Worm (Caenorhabditis elegans) whole organism, L4 larva: ENCODE data around the gene Y15E3A.3.

Source experiments
- D1046.2 ChIP-seq: fragments of 200-800 bp; sonication (Bioruptor generic); IDR thresholded peaks from 2 replicates; pipeline ENCODE4 v1.3.6; 2022; ENCODE audit warnings: missing genetic modification characterization, missing compliant biosample characterization
- F26F4.8 ChIP-seq: fragments of 200-800 bp; sonication (Bioruptor generic); conservative IDR thresholded peaks from 2 replicates; pipeline ENCODE4 v1.3.6; 2022; ENCODE audit warnings: missing genetic modification characterization, missing compliant biosample characterization
- F44E2.7 ChIP-seq: fragments of 200-800 bp; sonication (Bioruptor generic); IDR thresholded peaks from 2 replicates; pipeline ENCODE4 v2.1.2; 2022; ENCODE audit warnings: missing genetic modification characterization, missing compliant biosample characterization
- T20F7.1 ChIP-seq: fragments of 200-800 bp; sonication (Bioruptor generic); optimal IDR thresholded peaks from 2 replicates; lab custom pipeline; 2018; ENCODE audit warnings: mild to moderate bottlenecking, missing genetic modification characterization, missing compliant biosample characterization
- T26A8.4 ChIP-seq: fragments of 200-800 bp; sonication (Bioruptor generic); IDR thresholded peaks from 2 replicates; pipeline ENCODE4 v1.3.6; 2022; ENCODE audit warnings: missing genetic modification characterization, missing compliant biosample characterization
- Y105C5A.15 ChIP-seq: fragments of 200-800 bp; sonication (Bioruptor generic); IDR thresholded peaks from 2 replicates; pipeline ENCODE4 v1.3.6; 2022; ENCODE audit warnings: missing genetic modification characterization, missing compliant biosample characterization
- Y48G9A.11 ChIP-seq: fragments of 200-800 bp; sonication (Bioruptor generic); IDR thresholded peaks from 2 replicates; pipeline ENCODE4 v1.3.6; 2022; ENCODE audit warnings: missing genetic modification reagents, missing genetic modification characterization, missing compliant biosample characterization
- ZK337.2 ChIP-seq: fragments of 200-800 bp; sonication (Bioruptor generic); IDR thresholded peaks from 2 replicates; pipeline ENCODE4 v1.3.6; 2022; ENCODE audit warnings: missing genetic modification reagents, missing genetic modification characterization, missing compliant biosample characterization
- aha-1 ChIP-seq: fragments of 150-350 bp; peaks from one replicate; lab custom pipeline; 2014; ENCODE audit warnings: missing biosample characterization, missing genetic modification characterization
- aly-2 ChIP-seq: sonication (generic microtip); optimal IDR thresholded peaks from 2 replicates; lab custom pipeline; 2018; ENCODE audit warnings: missing biosample characterization, missing genetic modification characterization
- ceh-20 ChIP-seq: fragments of 200-800 bp; sonication (Bioruptor generic); IDR thresholded peaks from 2 replicates; pipeline ENCODE4 v1.3.6; 2022; ENCODE audit warnings: missing genetic modification reagents, missing genetic modification characterization, missing compliant biosample characterization
- ceh-28 ChIP-seq: fragments of 150-350 bp; optimal IDR thresholded peaks from 2 replicates; lab custom pipeline; 2014; ENCODE audit warnings: missing biosample characterization, missing genetic modification reagents, missing genetic modification characterization
- ceh-44 ChIP-seq: fragments of 200-800 bp; sonication (Bioruptor generic); IDR thresholded peaks from 2 replicates; pipeline ENCODE4 v1.3.6; 2022; ENCODE audit warnings: missing genetic modification reagents, missing genetic modification characterization, missing compliant biosample characterization
- ceh-62 ChIP-seq: sonication (generic microtip); optimal IDR thresholded peaks from 2 replicates; lab custom pipeline; 2017; ENCODE audit warnings: missing biosample characterization, missing genetic modification characterization
- ces-1 ChIP-seq: fragments of 150-350 bp; sonication (generic microtip); optimal IDR thresholded peaks from 4 replicates; lab custom pipeline; 2014; ENCODE audit warnings: missing biosample characterization, missing genetic modification reagents, missing genetic modification characterization
- ctbp-1 ChIP-seq: fragments of 200-800 bp; sonication (Bioruptor generic); IDR thresholded peaks from 2 replicates; pipeline ENCODE4 v1.3.6; 2022; ENCODE audit warnings: missing genetic modification reagents, missing genetic modification characterization, missing compliant biosample characterization
- daf-19 ChIP-seq: fragments of 200-800 bp; sonication (Bioruptor generic); conservative IDR thresholded peaks from 2 replicates; pipeline ENCODE4 v1.3.6; 2022; ENCODE audit warnings: missing genetic modification characterization, missing compliant biosample characterization
- dmd-6 ChIP-seq: fragments of 200-800 bp; sonication (Bioruptor generic); IDR thresholded peaks from 2 replicates; pipeline ENCODE4 v1.3.6; 2022; ENCODE audit warnings: missing genetic modification reagents, missing genetic modification characterization, missing compliant biosample characterization
- dmd-8 ChIP-seq: fragments of 200-800 bp; sonication (Bioruptor generic); IDR thresholded peaks from 2 replicates; pipeline ENCODE4 v1.3.6; 2022; ENCODE audit warnings: missing genetic modification characterization, missing compliant biosample characterization
- dmd-9 ChIP-seq: fragments of 200-800 bp; sonication (Bioruptor generic); IDR thresholded peaks from 2 replicates; pipeline ENCODE4 v1.3.6; 2022; ENCODE audit warnings: missing genetic modification reagents, missing genetic modification characterization, missing compliant biosample characterization
- egl-43 ChIP-seq: fragments of 200-800 bp; sonication (Bioruptor generic); IDR thresholded peaks from 2 replicates; pipeline ENCODE4 v1.3.6; 2022; ENCODE audit warnings: missing genetic modification reagents, missing genetic modification characterization, missing compliant biosample characterization
- gei-8 ChIP-seq: fragments of 200-800 bp; sonication (Bioruptor generic); optimal IDR thresholded peaks from 2 replicates; lab custom pipeline; 2018; ENCODE audit warnings: mild to moderate bottlenecking, missing genetic modification characterization, missing compliant biosample characterization
- hlh-11 ChIP-seq: fragments of 200-800 bp; sonication (Bioruptor generic); optimal IDR thresholded peaks from 2 replicates; lab custom pipeline; 2018; ENCODE audit warnings: mild to moderate bottlenecking, missing genetic modification characterization, missing compliant biosample characterization
- hlh-30 ChIP-seq: sonication (generic microtip); optimal IDR thresholded peaks from 2 replicates; lab custom pipeline; 2017; ENCODE audit warnings: antibody characterized with exemption, mild to moderate bottlenecking, missing genetic modification characterization, missing compliant biosample characterization; ENCODE audit not compliant: insufficient read depth
- hmg-1.1 ChIP-seq: fragments of 200-800 bp; sonication (Bioruptor generic); IDR thresholded peaks from 2 replicates; pipeline ENCODE4 v1.3.6; 2022; ENCODE audit warnings: missing genetic modification reagents, missing genetic modification characterization, missing compliant biosample characterization
- jun-1 ChIP-seq: fragments of 150-350 bp; optimal IDR thresholded peaks from 2 replicates; lab custom pipeline; 2014; ENCODE audit warnings: missing biosample characterization, missing genetic modification reagents, missing genetic modification characterization
- lim-7 ChIP-seq: fragments of 200-800 bp; sonication (Bioruptor generic); IDR thresholded peaks from 2 replicates; pipeline ENCODE4 v1.3.6; 2022; ENCODE audit warnings: missing genetic modification characterization, missing compliant biosample characterization
- lin-1 ChIP-seq: fragments of 200-800 bp; sonication (Bioruptor generic); IDR thresholded peaks from 2 replicates; pipeline ENCODE4 v1.3.6; 2022; ENCODE audit warnings: missing genetic modification reagents, missing genetic modification characterization, missing compliant biosample characterization
- lin-29 ChIP-seq: fragments of 200-800 bp; sonication (Bioruptor generic); IDR thresholded peaks from 2 replicates; pipeline ENCODE4 v1.3.6; 2022; ENCODE audit warnings: missing genetic modification reagents, missing genetic modification characterization, missing compliant biosample characterization
- lin-38 ChIP-seq: fragments of 200-800 bp; sonication (Bioruptor generic); IDR thresholded peaks from 2 replicates; pipeline ENCODE4 v1.3.6; 2022; ENCODE audit warnings: missing genetic modification reagents, missing genetic modification characterization, missing compliant biosample characterization
- lin-39 ChIP-seq: fragments of 150-350 bp; optimal IDR thresholded peaks from 2 replicates; lab custom pipeline; 2014; ENCODE audit warnings: missing biosample characterization, missing genetic modification reagents, missing genetic modification characterization
- madf-5 ChIP-seq, 2 experiments: fragments of 200-800 bp; sonication (Bioruptor generic); IDR thresholded peaks; 2 replicates each; pipeline ENCODE4 v1.3.6; 2022; ENCODE audit warnings: missing compliant biosample characterization in 2 of 2, missing genetic modification characterization in 2 of 2
- mes-2 ChIP-seq: sonication (generic microtip); optimal IDR thresholded peaks from 2 replicates; lab custom pipeline; 2016; ENCODE audit warnings: missing genotype, mild to moderate bottlenecking, missing genetic modification characterization, missing compliant biosample characterization; ENCODE audit not compliant: poor library complexity, severe bottlenecking
- mxl-2 ChIP-seq: fragments of 200-800 bp; sonication (Bioruptor generic); conservative IDR thresholded peaks from 2 replicates; pipeline ENCODE4 v1.3.6; 2022; ENCODE audit warnings: missing genetic modification reagents, missing genetic modification characterization, missing compliant biosample characterization
- mxl-3 ChIP-seq: fragments of 200-800 bp; sonication (Bioruptor generic); optimal IDR thresholded peaks from 2 replicates; lab custom pipeline; 2018; ENCODE audit warnings: mild to moderate bottlenecking, missing genetic modification characterization, missing compliant biosample characterization
- nhr-28 ChIP-seq: fragments of 150-350 bp; optimal IDR thresholded peaks from 2 replicates; lab custom pipeline; 2014; ENCODE audit warnings: missing biosample characterization, missing genetic modification characterization
- nhr-41 ChIP-seq: fragments of 200-800 bp; sonication (Bioruptor generic); IDR thresholded peaks from 2 replicates; pipeline ENCODE4 v1.3.6; 2022; ENCODE audit warnings: missing genetic modification reagents, missing genetic modification characterization, missing compliant biosample characterization
- nhr-48 ChIP-seq: sonication (generic microtip); optimal IDR thresholded peaks from 2 replicates; lab custom pipeline; 2016; ENCODE audit warnings: mild to moderate bottlenecking, missing genetic modification characterization, missing compliant biosample characterization
- nhr-76 ChIP-seq: fragments of 150-350 bp; optimal IDR thresholded peaks from 2 replicates; lab custom pipeline; 2014; ENCODE audit warnings: missing biosample characterization, missing genetic modification characterization
- nhr-77 ChIP-seq: fragments of 150-350 bp; optimal IDR thresholded peaks from 2 replicates; lab custom pipeline; 2014; ENCODE audit warnings: missing biosample characterization, missing genetic modification characterization
- php-3 ChIP-seq: fragments of 200-800 bp; sonication (Bioruptor generic); IDR thresholded peaks from 2 replicates; pipeline ENCODE4 v1.3.6; 2022; ENCODE audit warnings: missing genetic modification reagents, missing genetic modification characterization, missing compliant biosample characterization
- pqm-1 ChIP-seq: sonication (generic microtip); optimal IDR thresholded peaks from 2 replicates; lab custom pipeline; 2017; ENCODE audit warnings: missing biosample characterization, missing genetic modification characterization
- snpc-1.2 ChIP-seq: fragments of 200-800 bp; sonication (Bioruptor generic); IDR thresholded peaks from 2 replicates; pipeline ENCODE4 v1.3.6; 2022; ENCODE audit warnings: missing genetic modification reagents, missing genetic modification characterization, missing compliant biosample characterization
- spr-1 ChIP-seq: sonication (generic microtip); optimal IDR thresholded peaks from 2 replicates; lab custom pipeline; 2016; ENCODE audit warnings: mild to moderate bottlenecking, missing genetic modification characterization, missing compliant biosample characterization
- spr-3 ChIP-seq: fragments of 200-800 bp; sonication (Bioruptor generic); optimal IDR thresholded peaks from 2 replicates; lab custom pipeline; 2018; ENCODE audit warnings: mild to moderate bottlenecking, missing genetic modification characterization, missing compliant biosample characterization
- tag-97 ChIP-seq: fragments of 200-800 bp; sonication (Bioruptor generic); IDR thresholded peaks from 2 replicates; pipeline ENCODE4 v1.3.6; 2022; ENCODE audit warnings: missing genetic modification characterization, missing compliant biosample characterization
- unc-130 ChIP-seq: sonication (generic microtip); optimal IDR thresholded peaks from 2 replicates; lab custom pipeline; 2016; ENCODE audit warnings: missing genetic modification reagents, missing genetic modification characterization, missing compliant biosample characterization
- unc-62 ChIP-seq, 3 experiments: fragments of 150-350 bp in 1 of 3; sonication (generic microtip); optimal IDR thresholded peaks in 2 of 3; peaks in 1 of 3; 1 replicate in 1 of 3; 2 replicates in 2 of 3; lab custom pipeline; 2014 to 2017; ENCODE audit warnings: missing biosample characterization in 3 of 3, missing genetic modification characterization in 3 of 3, missing genetic modification reagents in 3 of 3, missing genotype in 1 of 3
- zfp-2 ChIP-seq: sonication (generic microtip); optimal IDR thresholded peaks from 2 replicates; lab custom pipeline; 2016; ENCODE audit warnings: mild to moderate bottlenecking, missing genetic modification characterization, missing compliant biosample characterization
- ztf-11 ChIP-seq: fragments of 150-350 bp; optimal IDR thresholded peaks from 2 replicates; lab custom pipeline; 2014; ENCODE audit warnings: missing biosample characterization, missing genetic modification characterization

Y15E3A.3 gene

DNA sequence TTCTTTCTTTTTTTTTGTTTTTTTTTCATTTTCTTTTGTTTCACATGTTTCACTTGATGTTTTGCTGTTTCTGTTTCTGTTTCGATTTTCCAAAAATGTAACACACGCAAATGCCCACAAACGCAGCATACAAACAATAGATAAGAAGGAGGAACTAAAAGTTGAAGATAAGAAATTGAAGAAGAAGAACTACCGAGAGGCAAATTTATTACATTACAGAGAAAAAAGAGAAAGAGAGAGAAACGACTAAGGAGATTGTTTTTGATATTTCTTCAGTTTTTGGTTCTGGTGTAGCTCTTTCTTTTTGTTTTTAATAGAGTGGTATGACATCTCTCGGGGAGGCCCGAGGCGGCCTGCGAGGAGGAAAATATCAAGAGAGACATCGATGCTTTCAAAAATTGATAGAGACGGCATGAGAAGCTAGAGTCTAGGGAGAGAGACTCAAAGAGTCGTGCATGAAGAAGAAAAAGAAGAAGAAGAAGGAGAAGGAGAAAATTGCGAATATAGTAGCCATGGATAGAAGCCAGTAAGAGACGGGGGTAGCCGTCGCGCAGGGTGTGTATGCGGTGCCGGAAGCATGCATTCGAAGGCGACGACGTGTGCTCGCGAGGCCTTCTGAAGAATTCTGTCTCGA is 47.9 kb upstream of the Y15E3A.3 start (continued):
- no peak for TF ChIP-seq gei-8 (GFP tag; lab: Kevin White, UChicago)
- TF ChIP-seq D1046.2: no peak
- no peak for TF ChIP-seq Y48G9A.11 (GFP tag; lab: Robert Waterston, UW)
- TF ChIP-seq Y105C5A.15 (GFP tag; lab: Robert Waterston, UW): no peak
- TF ChIP-seq egl-43 (GFP tag; lab: Robert Waterston, UW): peak; percentile 67
- TF ChIP-seq nhr-28 (tag; lab: Kevin White, UChicago): peak; percentile 71
- TF ChIP-seq ctbp-1 (GFP tag; lab: Robert Waterston, UW): peak; percentile 54; the same call in 1 of the 2 replicates
- no peak for TF ChIP-seq zfp-2
- TF ChIP-seq nhr-41 (GFP tag; lab: Robert Waterston, UW): no peak
- no peak for TF ChIP-seq lim-7 (GFP tag; lab: Robert Waterston, UW)
- no peak for TF ChIP-seq dmd-8 (GFP tag; lab: Robert Waterston, UW)
- TF ChIP-seq F44E2.7 (GFP tag; lab: Robert Waterston, UW): no peak
- TF ChIP-seq lin-1 (GFP tag; lab: Robert Waterston, UW): no peak
- TF ChIP-seq dmd-9 (GFP tag; lab: Robert Waterston, UW): no peak
- peak; percentile 16; the same call in 1 of the 2 replicates for TF ChIP-seq lin-38
- peak; percentile 4 for TF ChIP-seq T20F7.1
- TF ChIP-seq hlh-11: peak; percentile 65
- TF ChIP-seq lin-29 (GFP tag; lab: Robert Waterston, UW): no peak
- TF ChIP-seq mes-2 (tag; lab: Kevin White, UChicago): peak; percentile 35
- peak; percentile 43 for TF ChIP-seq dmd-6 (GFP tag; lab: Robert Waterston, UW)
- no peak for TF ChIP-seq daf-19 (GFP tag; lab: Robert Waterston, UW)
- TF ChIP-seq nhr-48: no peak
- TF ChIP-seq aha-1 (tag; lab: Kevin White, UChicago): peak; percentile 96
- no peak for TF ChIP-seq unc-130 (GFP tag; lab: Kevin White, UChicago)
- TF ChIP-seq ZK337.2 (GFP tag; lab: Robert Waterston, UW): no peak
- TF ChIP-seq aly-2 (tag; lab: Kevin White, UChicago): no peak
- TF ChIP-seq ceh-28 (tag; lab: Kevin White, UChicago): no peak
- no peak for TF ChIP-seq madf-5 (GFP tag; IDR thresholded peaks at IDR 0.05; lab: Robert Waterston, UW)
- no peak for TF ChIP-seq ces-1
- peak; percentile 52; the same call in 1 of the 2 replicates for TF ChIP-seq hmg-1.1 (GFP tag; lab: Robert Waterston, UW)
- peak; percentile 26 for TF ChIP-seq hlh-30
- TF ChIP-seq ztf-11: no peak
- no peak for TF ChIP-seq nhr-77
- TF ChIP-seq ceh-20 (GFP tag; lab: Robert Waterston, UW): 0 out of 2 replicates have a peak, but pooled peaks have one; percentile 47
- no peak for TF ChIP-seq spr-1 (tag; lab: Kevin White, UChicago)
- no peak for TF ChIP-seq ceh-62
- no peak for TF ChIP-seq jun-1 (tag; lab: Kevin White, UChicago)
- no peak for TF ChIP-seq ceh-44 (GFP tag; lab: Robert Waterston, UW)
- no peak for TF ChIP-seq tag-97 (GFP tag; lab: Robert Waterston, UW)
- TF ChIP-seq spr-3: no peak
- no peak for TF ChIP-seq php-3
- no peak for TF ChIP-seq mxl-2 (GFP tag; lab: Robert Waterston, UW)
- TF ChIP-seq pqm-1 (tag; lab: Kevin White, UChicago): peak; percentile 75
- TF ChIP-seq mxl-3 (GFP tag; lab: Kevin White, UChicago): no peak
- TF ChIP-seq unc-62 (GFP tag; optimal IDR thresholded peaks at IDR 0.05 in 1 of 2; lab: Kevin White, UChicago): peak in 1 of 2 experiments; percentile 92
- no peak for TF ChIP-seq unc-62 (tag; optimal IDR thresholded peaks at IDR 0.05; lab: Kevin White, UChicago)
- TF ChIP-seq T26A8.4 (GFP tag; lab: Robert Waterston, UW): peak; percentile 47
- TF ChIP-seq F26F4.8: no peak
- no peak for TF ChIP-seq nhr-76 (tag; lab: Kevin White, UChicago)
- no peak for TF ChIP-seq snpc-1.2 (GFP tag; lab: Robert Waterston, UW)
- no peak for TF ChIP-seq lin-39 (tag; lab: Kevin White, UChicago)
